Fruit fly (Drosophila melanogaster) whole organism, embryonic: Measurements from ENCODE around the gene SamDC.

Experiments
- Antp ChIP-seq: fragments of 200-800 bp; sonication (Bioruptor generic); optimal IDR thresholded peaks from 3 replicates; lab custom pipeline; 2016; ENCODE audit warnings: missing biosample characterization, missing genetic modification characterization
- CG10366 ChIP-seq: fragments of 200-800 bp; sonication (Bioruptor generic); IDR thresholded peaks from 2 replicates; pipeline ENCODE4 v1.3.6; 2022; ENCODE audit warnings: missing biosample characterization, missing genetic modification characterization
- CG10431 ChIP-seq: fragments of 200-800 bp; sonication (Bioruptor generic); optimal IDR thresholded peaks from 3 replicates; lab custom pipeline; 2018; ENCODE audit warnings: missing biosample characterization, mild to moderate bottlenecking, missing genetic modification characterization
- CG10543 ChIP-seq: fragments of 200-800 bp; sonication (Bioruptor generic); optimal IDR thresholded peaks from 3 replicates; lab custom pipeline; 2017; ENCODE audit warnings: missing biosample characterization, mild to moderate bottlenecking, missing genetic modification characterization, moderate library complexity
- CG10979 ChIP-seq: fragments of 200-800 bp; sonication (Bioruptor generic); optimal IDR thresholded peaks from 2 replicates; lab custom pipeline; 2018; ENCODE audit warnings: missing biosample characterization, mild to moderate bottlenecking, missing genetic modification characterization, moderate library complexity
- CG11504 ChIP-seq: fragments of 200-800 bp; sonication (Bioruptor generic); optimal IDR thresholded peaks from 3 replicates; lab custom pipeline; 2019; ENCODE audit warnings: missing biosample characterization, mild to moderate bottlenecking, missing genetic modification characterization, moderate library complexity
- CG12219 ChIP-seq: fragments of 200-800 bp; sonication (Bioruptor generic); optimal IDR thresholded peaks from 3 replicates; lab custom pipeline; 2018; ENCODE audit warnings: missing biosample characterization, mild to moderate bottlenecking, missing genetic modification characterization
- CG12236 ChIP-seq: fragments of 200-800 bp; sonication (Bioruptor generic); optimal IDR thresholded peaks from 2 replicates; lab custom pipeline; 2016; ENCODE audit warnings: missing biosample characterization, missing genetic modification characterization
- CG13296 ChIP-seq: fragments of 200-800 bp; sonication (Bioruptor generic); optimal IDR thresholded peaks from 3 replicates; lab custom pipeline; 2018; ENCODE audit warnings: missing biosample characterization, mild to moderate bottlenecking, missing genetic modification characterization
- CG15269 ChIP-seq: fragments of 200-800 bp; sonication (Bioruptor generic); optimal IDR thresholded peaks from 2 replicates; lab custom pipeline; 2018; ENCODE audit warnings: missing biosample characterization, mild to moderate bottlenecking, missing genetic modification characterization, moderate library complexity
- CG16813 ChIP-seq: fragments of 200-800 bp; sonication (Bioruptor generic); IDR thresholded peaks from 3 replicates; pipeline ENCODE4 v1.3.6; 2022; ENCODE audit warnings: missing biosample characterization, missing genetic modification characterization; ENCODE audit not compliant: partially characterized antibody
- CG1792 ChIP-seq: fragments of 200-800 bp; sonication (Bioruptor generic); optimal IDR thresholded peaks from 2 replicates; lab custom pipeline; 2016; ENCODE audit warnings: missing biosample characterization, missing genetic modification characterization
- CG34376 ChIP-seq: fragments of 200-800 bp; sonication (Bioruptor generic); optimal IDR thresholded peaks from 2 replicates; lab custom pipeline; 2018; ENCODE audit warnings: missing biosample characterization, mild to moderate bottlenecking, missing genetic modification characterization
- CG3838 ChIP-seq: fragments of 200-800 bp; sonication (Bioruptor generic); optimal IDR thresholded peaks from 3 replicates; lab custom pipeline; 2016; ENCODE audit warnings: missing biosample characterization, missing genetic modification characterization
- CG5953 ChIP-seq: fragments of 200-800 bp; sonication (Bioruptor generic); IDR thresholded peaks from 2 replicates; pipeline ENCODE4 v1.3.6; 2022; ENCODE audit warnings: missing biosample characterization, missing genetic modification characterization
- CkIIα-i1 ChIP-seq: fragments of 200-800 bp; sonication (Bioruptor generic); IDR thresholded peaks from 2 replicates; pipeline ENCODE4 v1.3.6; 2022; ENCODE audit warnings: missing biosample characterization, missing genetic modification characterization
- D ChIP-seq, 2 experiments: fragments of 200-800 bp in 1 of 2; fragments of >200 bp in 1 of 2; sonication (Bioruptor generic) in 1 of 2; optimal IDR thresholded peaks; 2 replicates in 1 of 2; 3 replicates in 1 of 2; lab custom pipeline; 2017; ENCODE audit warnings: mild to moderate bottlenecking in 1 of 2, missing biosample characterization in 1 of 2, missing genetic modification characterization in 1 of 2, missing genetic modification reagents in 1 of 2
- Dp ChIP-seq: fragments of 200-800 bp; sonication (Bioruptor generic); optimal IDR thresholded peaks from 2 replicates; lab custom pipeline; 2018; ENCODE audit warnings: missing biosample characterization, mild to moderate bottlenecking, missing genetic modification characterization, moderate library complexity
- Dref ChIP-seq: fragments of 200-800 bp; sonication (Bioruptor generic); IDR thresholded peaks from 2 replicates; pipeline ENCODE4 v1.3.6; 2022; ENCODE audit warnings: missing biosample characterization, missing genetic modification characterization
- HLH54F ChIP-seq: fragments of 200-800 bp; sonication (Bioruptor generic); optimal IDR thresholded peaks from 3 replicates; lab custom pipeline; 2016; ENCODE audit warnings: missing biosample characterization, missing genetic modification characterization
- Hey ChIP-seq: fragments of 200-800 bp; sonication (Bioruptor generic); optimal IDR thresholded peaks from 3 replicates; lab custom pipeline; 2018; ENCODE audit warnings: missing biosample characterization, mild to moderate bottlenecking, missing genetic modification characterization
- Lpt ChIP-seq: fragments of >200 bp; optimal IDR thresholded peaks from 2 replicates; lab custom pipeline; 2018; ENCODE audit warnings: missing biosample characterization, missing genetic modification characterization
- MBD-R2 ChIP-seq: fragments of 200-800 bp; sonication (Bioruptor generic); IDR thresholded peaks from 2 replicates; pipeline ENCODE4 v1.3.6; 2022; ENCODE audit warnings: missing biosample characterization, missing genetic modification characterization
- Mad ChIP-seq: fragments of 200-800 bp; sonication (Bioruptor generic); optimal IDR thresholded peaks from 2 replicates; lab custom pipeline; 2016; ENCODE audit warnings: missing biosample characterization, missing genetic modification characterization
- Myb ChIP-seq: fragments of 200-800 bp; sonication (Bioruptor generic); optimal IDR thresholded peaks from 2 replicates; lab custom pipeline; 2016; ENCODE audit warnings: missing biosample characterization, missing genetic modification characterization
- Ptx1 ChIP-seq: fragments of 200-800 bp; sonication (Bioruptor generic); IDR thresholded peaks from 2 replicates; pipeline ENCODE4 v1.3.6; 2022; ENCODE audit warnings: missing biosample characterization, missing genetic modification characterization
- Tbp ChIP-seq: fragments of >200 bp; optimal IDR thresholded peaks from 2 replicates; lab custom pipeline; 2018; ENCODE audit warnings: missing biosample characterization, missing genetic modification characterization
- Trl ChIP-seq, 3 experiments: fragments of >200 bp in 2 of 3; fragments of 200-800 bp in 1 of 3; sonication (Bioruptor generic) in 1 of 3; optimal IDR thresholded peaks; 2 replicates in 1 of 3; 3 replicates in 2 of 3; lab custom pipeline; 2016 to 2017; ENCODE audit warnings: missing biosample characterization in 1 of 3, missing genetic modification characterization in 1 of 3
- cg ChIP-seq: fragments of 200-800 bp; sonication (Bioruptor generic); optimal IDR thresholded peaks from 3 replicates; lab custom pipeline; 2019; ENCODE audit warnings: missing biosample characterization, mild to moderate bottlenecking, missing genetic modification characterization, moderate library complexity
- crp ChIP-seq, 2 experiments: fragments of 200-800 bp; sonication (Bioruptor generic); optimal IDR thresholded peaks; 2 replicates in 1 of 2; 3 replicates in 1 of 2; lab custom pipeline; 2017; ENCODE audit warnings: missing biosample characterization in 2 of 2, missing genetic modification characterization in 2 of 2, mild to moderate bottlenecking in 1 of 2, moderate library complexity in 1 of 2
- dimm ChIP-seq: fragments of 200-800 bp; sonication (Bioruptor generic); IDR thresholded peaks from 2 replicates; pipeline ENCODE4 v1.3.6; 2022; ENCODE audit warnings: missing biosample characterization, missing genetic modification characterization
- dmrt11E ChIP-seq: fragments of 200-800 bp; sonication (Bioruptor generic); optimal IDR thresholded peaks from 3 replicates; lab custom pipeline; 2018; ENCODE audit warnings: missing biosample characterization, mild to moderate bottlenecking, missing genetic modification characterization, moderate library complexity
- ems ChIP-seq: fragments of 200-800 bp; sonication (Bioruptor generic); optimal IDR thresholded peaks from 3 replicates; lab custom pipeline; 2016; ENCODE audit warnings: missing biosample characterization, missing genetic modification characterization
- esg ChIP-seq: fragments of 200-800 bp; sonication (Bioruptor generic); conservative IDR thresholded peaks from 2 replicates; pipeline ENCODE4 v1.3.6; 2022; ENCODE audit warnings: missing biosample characterization, missing genetic modification characterization
- eyg ChIP-seq: fragments of 200-800 bp; sonication (Bioruptor generic); optimal IDR thresholded peaks from 3 replicates; lab custom pipeline; 2016; ENCODE audit warnings: missing biosample characterization, missing genetic modification characterization
- gce ChIP-seq: fragments of 200-800 bp; sonication (Bioruptor generic); IDR thresholded peaks from 3 replicates; pipeline ENCODE4 v1.3.6; 2022; ENCODE audit warnings: missing biosample characterization, missing genetic modification characterization
- grn ChIP-seq: fragments of 200-800 bp; sonication (Bioruptor generic); optimal IDR thresholded peaks from 3 replicates; lab custom pipeline; 2017; ENCODE audit warnings: missing biosample characterization, missing genetic modification characterization
- lbe ChIP-seq: fragments of 200-800 bp; sonication (Bioruptor generic); optimal IDR thresholded peaks from 2 replicates; lab custom pipeline; 2016; ENCODE audit warnings: missing biosample characterization, mild to moderate bottlenecking, missing genetic modification characterization
- lola ChIP-seq, 3 experiments: fragments of >200 bp in 2 of 3; fragments of 200-800 bp in 1 of 3; sonication (Bioruptor generic) in 1 of 3; optimal IDR thresholded peaks; 2 replicates each; lab custom pipeline; 2017 to 2019; ENCODE audit warnings: missing biosample characterization in 3 of 3, missing genetic modification characterization in 3 of 3, mild to moderate bottlenecking in 1 of 3, moderate library complexity in 1 of 3
- onecut ChIP-seq: fragments of 200-800 bp; sonication (Bioruptor generic); IDR thresholded peaks from 2 replicates; pipeline ENCODE4 v1.3.6; 2022; ENCODE audit warnings: missing biosample characterization, missing genetic modification characterization
- otp ChIP-seq: fragments of 200-800 bp; sonication (Bioruptor generic); IDR thresholded peaks from 3 replicates; pipeline ENCODE4, ENCODE4 v1.3.6; 2022; ENCODE audit warnings: missing biosample characterization, missing genetic modification characterization
- row ChIP-seq: fragments of 200-800 bp; sonication (Bioruptor generic); IDR thresholded peaks from 3 replicates; pipeline ENCODE4 v1.3.6; 2022; ENCODE audit warnings: missing biosample characterization, missing genetic modification characterization
- sim ChIP-seq: fragments of 200-800 bp; sonication (Bioruptor generic); IDR thresholded peaks from 2 replicates; pipeline ENCODE4 v1.3.6; 2022; ENCODE audit warnings: missing biosample characterization, missing genetic modification characterization
- slbo ChIP-seq: fragments of 200-800 bp; sonication (Bioruptor generic); IDR thresholded peaks from 2 replicates; pipeline ENCODE4 v1.3.6; 2022; ENCODE audit warnings: missing biosample characterization, missing genetic modification characterization
- slou ChIP-seq: fragments of 200-800 bp; sonication (Bioruptor generic); optimal IDR thresholded peaks from 3 replicates; lab custom pipeline; 2016; ENCODE audit warnings: missing biosample characterization, missing genetic modification characterization
- so ChIP-seq: fragments of 200-800 bp; sonication (Bioruptor generic); IDR thresholded peaks from 3 replicates; pipeline ENCODE4 v1.3.6; 2022; ENCODE audit warnings: missing biosample characterization, missing genetic modification characterization
- sug ChIP-seq: fragments of 200-800 bp; optimal IDR thresholded peaks from 2 replicates; lab custom pipeline; 2019; ENCODE audit warnings: missing biosample characterization, mild to moderate bottlenecking, missing genetic modification characterization, moderate library complexity
- wor ChIP-seq: fragments of 200-800 bp; sonication (Bioruptor generic); IDR thresholded peaks from 2 replicates; pipeline ENCODE4 v1.3.6; 2022; ENCODE audit warnings: missing biosample characterization, missing genetic modification characterization
- zen ChIP-seq: fragments of 200-800 bp; sonication (Bioruptor generic); optimal IDR thresholded peaks from 3 replicates; lab custom pipeline; 2018; ENCODE audit warnings: missing biosample characterization, mild to moderate bottlenecking, missing genetic modification characterization, moderate library complexity

Gene SamDC

dm6 chr2L:10314327-10315210 lies 24.7 kb upstream of the SamDC start, which contains the start of the genes Usp14 and CG4972 (continued):
- TF ChIP-seq CG10543 (GFP tag; lab: Kevin White, UChicago) = no peak
- TF ChIP-seq Dp (GFP tag; lab: Kevin White, UChicago) = no peak
- no peak for TF ChIP-seq sim (GFP tag; lab: Robert Waterston, UW)
- TF ChIP-seq Trl (optimal IDR thresholded peaks at IDR 0.05; lab: Kevin White, UChicago) = no peak
- TF ChIP-seq Trl (GFP tag; optimal IDR thresholded peaks at IDR 0.05; lab: Kevin White, UChicago) = no peak
- TF ChIP-seq Dref = peak; percentile 54
- TF ChIP-seq grn = no peak
- peak; percentile 39 for TF ChIP-seq dmrt11E (tag; lab: Kevin White, UChicago)
- TF ChIP-seq eyg (GFP tag; lab: Kevin White, UChicago) = no peak
- no peak for TF ChIP-seq CG12219 (GFP tag; lab: Kevin White, UChicago)
- TF ChIP-seq slou = no peak
- no peak for TF ChIP-seq onecut
- TF ChIP-seq Lpt (GFP tag; lab: Kevin White, UChicago) = no peak
- TF ChIP-seq esg = no peak
- TF ChIP-seq otp (GFP tag; lab: Robert Waterston, UW) = no peak
- no peak for TF ChIP-seq CG10366 (GFP tag; lab: Robert Waterston, UW)
- TF ChIP-seq HLH54F (GFP tag; lab: Kevin White, UChicago) = no peak
- no peak for TF ChIP-seq gce (GFP tag; lab: Robert Waterston, UW)
- no peak for TF ChIP-seq CkIIα-i1 (GFP tag; lab: Robert Waterston, UW)
- TF ChIP-seq Antp (GFP tag; lab: Kevin White, UChicago) = no peak
- TF ChIP-seq Hey (tag; lab: Kevin White, UChicago) = no peak
- TF ChIP-seq crp (GFP tag; optimal IDR thresholded peaks at IDR 0.05; lab: Kevin White, UChicago) = peak in 1 of 2 experiments; percentile 78
- no peak for TF ChIP-seq CG34376 (GFP tag; lab: Kevin White, UChicago)
- TF ChIP-seq D (optimal IDR thresholded peaks at IDR 0.05; lab: Kevin White, UChicago) = no peak
- no peak for TF ChIP-seq D (GFP tag; optimal IDR thresholded peaks at IDR 0.05; lab: Kevin White, UChicago)
- TF ChIP-seq lbe = no peak
- TF ChIP-seq MBD-R2 (GFP tag; lab: Robert Waterston, UW) = peak; percentile 41; the same call in 1 of the 2 replicates
- TF ChIP-seq cg (GFP tag; lab: Kevin White, UChicago) = no peak
- TF ChIP-seq CG10979 = no peak
- TF ChIP-seq dimm (GFP tag; lab: Robert Waterston, UW) = no peak
- TF ChIP-seq CG11504 = no peak
- peak; percentile 41 for TF ChIP-seq Myb (GFP tag; lab: Kevin White, UChicago)
- TF ChIP-seq CG12236 (GFP tag; lab: Kevin White, UChicago) = no peak
- TF ChIP-seq CG10431 (GFP tag; lab: Kevin White, UChicago) = no peak
- no peak for TF ChIP-seq CG3838
- no peak for TF ChIP-seq CG5953
- TF ChIP-seq row (GFP tag; lab: Robert Waterston, UW) = peak; percentile 72
- 0 out of 3 replicates have a peak, but pooled peaks have one; percentile 41 for TF ChIP-seq CG16813 (GFP tag; lab: Robert Waterston, UW)
- TF ChIP-seq Tbp (GFP tag; lab: Kevin White, UChicago) = no peak
- no peak for TF ChIP-seq CG15269
- no peak for TF ChIP-seq CG1792 (GFP tag; lab: Kevin White, UChicago)
- TF ChIP-seq Mad (GFP tag; lab: Kevin White, UChicago) = no peak
- no peak for TF ChIP-seq sug
- TF ChIP-seq Ptx1 (GFP tag; lab: Robert Waterston, UW) = no peak
- TF ChIP-seq wor (GFP tag; lab: Robert Waterston, UW) = no peak
- TF ChIP-seq zen (tag; lab: Kevin White, UChicago) = peak; percentile 8
- TF ChIP-seq ems = no peak
- peak in 1 of 3 experiments; percentile 2 for TF ChIP-seq lola (GFP tag; optimal IDR thresholded peaks at IDR 0.05; lab: Kevin White, UChicago)
- TF ChIP-seq CG13296 (GFP tag; lab: Kevin White, UChicago) = no peak
- TF ChIP-seq slbo (GFP tag; lab: Robert Waterston, UW) = peak; percentile 35
- TF ChIP-seq so (GFP tag; lab: Robert Waterston, UW) = no peak
